Fruit fly (Drosophila melanogaster) whole organism, embryonic: ENCODE results near the gene Plzf.

ENCODE experiments used
- CG11398 ChIP-seq: fragments of 200-800 bp; sonication (Bioruptor generic); optimal IDR thresholded peaks from 2 replicates; lab custom pipeline; 2016; ENCODE audit warnings: missing biosample characterization, missing genetic modification characterization
- CG11504 ChIP-seq: fragments of 200-800 bp; sonication (Bioruptor generic); optimal IDR thresholded peaks from 3 replicates; lab custom pipeline; 2019; ENCODE audit warnings: missing biosample characterization, mild to moderate bottlenecking, missing genetic modification characterization, moderate library complexity
- CG12659 ChIP-seq: fragments of 200-800 bp; sonication (Bioruptor generic); optimal IDR thresholded peaks from 3 replicates; lab custom pipeline; 2017; ENCODE audit warnings: mild to moderate bottlenecking, missing biosample characterization, missing genetic modification reagents, missing genetic modification characterization
- CG13123 ChIP-seq: fragments of 200-800 bp; sonication (Bioruptor generic); optimal IDR thresholded peaks from 2 replicates; lab custom pipeline; 2016; ENCODE audit warnings: missing biosample characterization, missing genetic modification characterization
- CG13624 ChIP-seq: fragments of 200-800 bp; sonication (Bioruptor generic); optimal IDR thresholded peaks from 2 replicates; lab custom pipeline; 2016; ENCODE audit warnings: missing biosample characterization, missing genetic modification characterization
- CG15011 ChIP-seq: fragments of 200-800 bp; sonication (Bioruptor generic); optimal IDR thresholded peaks from 3 replicates; lab custom pipeline; 2018; ENCODE audit warnings: missing biosample characterization, mild to moderate bottlenecking, missing genetic modification characterization
- CG15269 ChIP-seq: fragments of 200-800 bp; sonication (Bioruptor generic); optimal IDR thresholded peaks from 2 replicates; lab custom pipeline; 2018; ENCODE audit warnings: missing biosample characterization, mild to moderate bottlenecking, missing genetic modification characterization, moderate library complexity
- CG18476 ChIP-seq: fragments of 200-800 bp; sonication (Bioruptor generic); optimal IDR thresholded peaks from 2 replicates; lab custom pipeline; 2016; ENCODE audit warnings: missing biosample characterization, mild to moderate bottlenecking, missing genetic modification characterization
- CG2202 ChIP-seq: fragments of 200-800 bp; sonication (Bioruptor generic); optimal IDR thresholded peaks from 2 replicates; lab custom pipeline; 2018; ENCODE audit warnings: missing biosample characterization, mild to moderate bottlenecking, missing genetic modification characterization
- CG34376 ChIP-seq: fragments of 200-800 bp; sonication (Bioruptor generic); optimal IDR thresholded peaks from 2 replicates; lab custom pipeline; 2018; ENCODE audit warnings: missing biosample characterization, mild to moderate bottlenecking, missing genetic modification characterization
- CG42726 ChIP-seq: fragments of 200-800 bp; sonication (Bioruptor generic); IDR thresholded peaks from 2 replicates; pipeline ENCODE4 v1.3.6; 2022; ENCODE audit warnings: missing biosample characterization, missing genetic modification characterization; ENCODE audit not compliant: partially characterized antibody
- CG6791 ChIP-seq: fragments of 200-800 bp; sonication (Bioruptor generic); IDR thresholded peaks from 3 replicates; pipeline ENCODE4 v1.3.6; 2022; ENCODE audit warnings: missing biosample characterization, missing genetic modification characterization; ENCODE audit not compliant: partially characterized antibody
- CG6813 ChIP-seq: fragments of 200-800 bp; sonication (Bioruptor generic); optimal IDR thresholded peaks from 2 replicates; lab custom pipeline; 2017; ENCODE audit warnings: missing biosample characterization, missing genetic modification characterization, mild to moderate bottlenecking, moderate library complexity, missing genetic modification reagents
- CG6854 ChIP-seq: fragments of 200-800 bp; sonication (Bioruptor generic); optimal IDR thresholded peaks from 3 replicates; lab custom pipeline; 2017; ENCODE audit warnings: missing biosample characterization, mild to moderate bottlenecking, missing genetic modification characterization
- CG8388 ChIP-seq: fragments of 200-800 bp; sonication (Bioruptor generic); optimal IDR thresholded peaks from 2 replicates; lab custom pipeline; 2019; ENCODE audit warnings: missing biosample characterization, mild to moderate bottlenecking, missing genetic modification characterization, moderate library complexity
- CG8478 ChIP-seq: fragments of >200 bp; optimal IDR thresholded peaks from 2 replicates; lab custom pipeline; 2018
- CG9609 ChIP-seq: fragments of 200-800 bp; sonication (Bioruptor generic); optimal IDR thresholded peaks from 3 replicates; lab custom pipeline; 2016; ENCODE audit warnings: missing biosample characterization, missing genetic modification characterization
- CoRest ChIP-seq: fragments of 200-800 bp; sonication (Bioruptor generic); optimal IDR thresholded peaks from 3 replicates; lab custom pipeline; 2018; ENCODE audit warnings: missing biosample characterization, mild to moderate bottlenecking, missing genetic modification characterization, moderate library complexity
- Dbx ChIP-seq: fragments of 200-800 bp; sonication (Bioruptor generic); IDR thresholded peaks from 3 replicates; pipeline ENCODE4 v1.3.6; 2022; ENCODE audit warnings: missing biosample characterization, missing genetic modification characterization
- HHEX ChIP-seq: fragments of 200-800 bp; sonication (Bioruptor generic); optimal IDR thresholded peaks from 3 replicates; lab custom pipeline; 2017; ENCODE audit warnings: missing biosample characterization, mild to moderate bottlenecking, missing genetic modification characterization, missing genetic modification reagents
- Max ChIP-seq: fragments of 200-800 bp; sonication (Bioruptor generic); optimal IDR thresholded peaks from 2 replicates; lab custom pipeline; 2016; ENCODE audit warnings: missing biosample characterization, mild to moderate bottlenecking, missing genetic modification characterization
- NC2β ChIP-seq: fragments of 200-800 bp; sonication (Bioruptor generic); optimal IDR thresholded peaks from 2 replicates; lab custom pipeline; 2016; ENCODE audit warnings: missing biosample characterization, missing genetic modification characterization
- Sry-δ ChIP-seq: fragments of 200-800 bp; sonication (Bioruptor generic); optimal IDR thresholded peaks from 2 replicates; lab custom pipeline; 2016; ENCODE audit warnings: missing biosample characterization, missing genetic modification characterization
- Ssrp ChIP-seq: fragments of 200-800 bp; sonication (Bioruptor generic); optimal IDR thresholded peaks from 2 replicates; lab custom pipeline; 2018; ENCODE audit warnings: missing biosample characterization, mild to moderate bottlenecking, missing genetic modification characterization, moderate library complexity
- al ChIP-seq: fragments of 200-800 bp; sonication (Bioruptor generic); IDR thresholded peaks from 2 replicates; pipeline ENCODE4 v1.3.6; 2022; ENCODE audit warnings: missing biosample characterization, missing genetic modification characterization
- ash1 ChIP-seq: fragments of 200-800 bp; sonication (Bioruptor generic); optimal IDR thresholded peaks from 2 replicates; lab custom pipeline; 2018; ENCODE audit warnings: missing biosample characterization, mild to moderate bottlenecking, missing genetic modification characterization
- bab2 ChIP-seq: fragments of 200-800 bp; sonication (Bioruptor generic); optimal IDR thresholded peaks from 2 replicates; lab custom pipeline; 2016; ENCODE audit warnings: missing biosample characterization, missing genetic modification characterization
- cas ChIP-seq: fragments of 200-800 bp; sonication (Bioruptor generic); IDR thresholded peaks from 2 replicates; pipeline ENCODE4 v1.3.6; 2022; ENCODE audit warnings: missing biosample characterization, missing genetic modification characterization
- cato ChIP-seq: fragments of 200-800 bp; sonication (Bioruptor generic); optimal IDR thresholded peaks from 2 replicates; lab custom pipeline; 2016; ENCODE audit warnings: missing biosample characterization, missing genetic modification characterization, borderline replicate concordance
- crp ChIP-seq, 2 experiments: fragments of 200-800 bp; sonication (Bioruptor generic); optimal IDR thresholded peaks; 2 replicates in 1 of 2; 3 replicates in 1 of 2; lab custom pipeline; 2017; ENCODE audit warnings: missing biosample characterization in 2 of 2, missing genetic modification characterization in 2 of 2, mild to moderate bottlenecking in 1 of 2, moderate library complexity in 1 of 2
- ftz-f1 ChIP-seq: fragments of 200-800 bp; sonication (Bioruptor generic); optimal IDR thresholded peaks from 2 replicates; lab custom pipeline; 2016; ENCODE audit warnings: missing biosample characterization, missing genetic modification characterization
- ham ChIP-seq: fragments of 200-800 bp; sonication (Bioruptor generic); IDR thresholded peaks from 2 replicates; pipeline ENCODE4 v1.3.6; 2022; ENCODE audit warnings: missing biosample characterization, missing genetic modification characterization
- jigr1 ChIP-seq: fragments of 200-800 bp; sonication (Bioruptor generic); IDR thresholded peaks from 3 replicates; pipeline ENCODE4 v1.3.6; 2022; ENCODE audit warnings: missing biosample characterization, missing genetic modification characterization
- luna ChIP-seq: fragments of 200-800 bp; sonication (Bioruptor generic); optimal IDR thresholded peaks from 2 replicates; lab custom pipeline; 2016; ENCODE audit warnings: missing biosample characterization, missing genetic modification characterization
- nerfin-1 ChIP-seq: fragments of 200-800 bp; sonication (Bioruptor generic); optimal IDR thresholded peaks from 3 replicates; lab custom pipeline; 2019; ENCODE audit warnings: missing biosample characterization, mild to moderate bottlenecking, missing genetic modification characterization, moderate library complexity
- nom ChIP-seq: fragments of 200-800 bp; sonication (Bioruptor generic); optimal IDR thresholded peaks from 2 replicates; lab custom pipeline; 2017; ENCODE audit warnings: missing biosample characterization, missing genetic modification characterization, mild to moderate bottlenecking, moderate library complexity, missing genetic modification reagents
- pita ChIP-seq: fragments of 200-800 bp; sonication (Bioruptor generic); optimal IDR thresholded peaks from 2 replicates; lab custom pipeline; 2017; ENCODE audit warnings: missing biosample characterization, mild to moderate bottlenecking, missing genetic modification characterization
- seq ChIP-seq: fragments of 200-800 bp; sonication (Bioruptor generic); IDR thresholded peaks from 2 replicates; pipeline ENCODE4 v1.3.6; 2022; ENCODE audit warnings: missing biosample characterization, missing genetic modification characterization
- sug ChIP-seq: fragments of 200-800 bp; optimal IDR thresholded peaks from 2 replicates; lab custom pipeline; 2019; ENCODE audit warnings: missing biosample characterization, mild to moderate bottlenecking, missing genetic modification characterization, moderate library complexity
- tap ChIP-seq: fragments of 200-800 bp; optimal IDR thresholded peaks from 3 replicates; lab custom pipeline; 2019; ENCODE audit warnings: missing biosample characterization, mild to moderate bottlenecking, missing genetic modification characterization, moderate library complexity
- tna ChIP-seq: fragments of 200-800 bp; sonication (Bioruptor generic); IDR thresholded peaks from 2 replicates; pipeline ENCODE4 v1.3.6; 2022; ENCODE audit warnings: missing biosample characterization, missing genetic modification characterization; ENCODE audit not compliant: partially characterized antibody
- trem ChIP-seq: fragments of 200-800 bp; optimal IDR thresholded peaks from 3 replicates; lab custom pipeline; 2019; ENCODE audit warnings: missing biosample characterization, mild to moderate bottlenecking, missing genetic modification characterization, moderate library complexity
- tup ChIP-seq: fragments of 200-800 bp; sonication (Bioruptor generic); optimal IDR thresholded peaks from 2 replicates; lab custom pipeline; 2016; ENCODE audit warnings: missing biosample characterization, mild to moderate bottlenecking, missing genetic modification characterization, moderate library complexity
- tx ChIP-seq: fragments of 200-800 bp; sonication (Bioruptor generic); optimal IDR thresholded peaks from 2 replicates; lab custom pipeline; 2016; ENCODE audit warnings: missing biosample characterization, missing genetic modification characterization
- wdn ChIP-seq: fragments of 200-800 bp; sonication (Bioruptor generic); IDR thresholded peaks from 2 replicates; pipeline ENCODE4 v1.3.6; 2022; ENCODE audit warnings: missing biosample characterization, missing genetic modification characterization
- zen ChIP-seq: fragments of 200-800 bp; sonication (Bioruptor generic); optimal IDR thresholded peaks from 3 replicates; lab custom pipeline; 2018; ENCODE audit warnings: missing biosample characterization, mild to moderate bottlenecking, missing genetic modification characterization, moderate library complexity
- zen2 ChIP-seq: fragments of 200-800 bp; sonication (Bioruptor generic); IDR thresholded peaks from 3 replicates; pipeline ENCODE4 v1.3.6; 2022; ENCODE audit warnings: missing biosample characterization, missing genetic modification characterization; ENCODE audit not compliant: partially characterized antibody
- zfh1 ChIP-seq: fragments of 200-800 bp; sonication (Bioruptor generic); IDR thresholded peaks from 3 replicates; pipeline ENCODE4 v1.3.6; 2022; ENCODE audit warnings: missing biosample characterization, missing genetic modification characterization

Plzf gene

DNA sequence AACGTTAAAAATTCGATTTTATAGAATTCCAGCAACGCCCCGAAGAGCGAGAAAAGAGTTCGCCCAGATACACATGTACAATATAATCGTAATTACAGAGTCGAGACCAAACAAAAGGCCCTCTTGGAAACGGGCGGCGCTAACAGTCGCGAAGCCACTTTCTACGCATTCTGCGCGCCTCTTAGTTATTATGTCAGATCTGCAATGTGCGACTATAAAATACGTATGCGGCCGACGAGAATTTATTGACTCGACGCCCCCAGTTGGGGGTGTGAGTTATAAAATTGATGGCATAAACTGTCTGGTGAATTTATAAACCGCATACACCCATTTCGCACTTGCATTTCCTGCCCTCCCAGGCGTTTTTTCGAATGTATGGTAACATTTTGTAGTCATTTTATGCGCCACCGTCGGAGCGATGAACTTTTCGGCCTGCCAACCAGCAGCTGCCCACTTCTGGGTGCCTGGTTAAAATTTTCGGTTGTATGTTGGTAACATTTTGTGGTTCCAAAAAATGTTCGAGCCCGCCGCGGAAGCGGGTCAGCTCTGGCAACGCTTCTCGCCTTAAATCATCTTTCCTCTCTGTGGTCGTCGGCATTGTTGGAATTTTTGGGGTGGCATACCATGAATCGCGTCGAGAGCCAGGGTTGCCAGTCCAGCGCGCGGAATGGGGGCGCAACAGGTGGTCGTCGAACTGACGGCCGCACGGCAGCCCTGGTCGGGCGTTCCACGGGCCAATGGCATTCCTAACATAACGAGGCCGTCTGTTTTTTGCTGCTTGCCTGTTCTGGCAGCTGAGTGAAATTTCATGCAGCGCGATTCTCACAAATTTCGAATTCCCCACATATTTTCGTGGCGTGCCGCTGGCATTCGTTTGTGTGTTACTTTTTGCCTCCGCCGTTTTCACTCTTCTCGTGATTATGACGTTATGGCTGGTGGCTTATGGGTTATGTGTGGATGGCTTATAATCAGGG lies 36.7 kb downstream of the Plzf start (continued):
- TF ChIP-seq sug (tag; lab: Kevin White, UChicago) (peak; percentile 100), CG34376 (GFP tag; lab: Kevin White, UChicago) (peak; percentile 82), crp (GFP tag; optimal IDR thresholded peaks at IDR 0.05; lab: Kevin White, UChicago) (peak in 1 of 2 experiments; percentile 52), Sry-δ (GFP tag; lab: Kevin White, UChicago) (peak; percentile 49), CG9609 (GFP tag; lab: Kevin White, UChicago) (peak; percentile 69), tx (peak; percentile 71), cato (no peak), HHEX (GFP tag; lab: Kevin White, UChicago) (peak; percentile 68), NC2β (GFP tag; lab: Kevin White, UChicago) (peak; percentile 70), Ssrp (tag; lab: Kevin White, UChicago) (no peak), tup (GFP tag; lab: Kevin White, UChicago) (peak; percentile 24), tna (GFP tag; lab: Robert Waterston, UW) (no peak), CG8478 (lab: Kevin White, UChicago) (no peak), nerfin-1 (tag; lab: Kevin White, UChicago) (peak; percentile 100), ash1 (peak; percentile 83), seq (GFP tag; lab: Robert Waterston, UW) (no peak), ham (GFP tag; lab: Robert Waterston, UW) (no peak), CG13624 (GFP tag; lab: Kevin White, UChicago) (peak; percentile 88), CG6854 (GFP tag; lab: Kevin White, UChicago) (peak; percentile 39), CG18476 (GFP tag; lab: Kevin White, UChicago) (no peak), CG6791 (GFP tag; lab: Robert Waterston, UW) (no peak), luna (no peak), trem (tag; lab: Kevin White, UChicago) (peak; percentile 50), CoRest (tag; lab: Kevin White, UChicago) (peak; percentile 58), pita (GFP tag; lab: Kevin White, UChicago) (no peak), Dbx (GFP tag; lab: Robert Waterston, UW) (no peak), Max (GFP tag; lab: Kevin White, UChicago) (peak; percentile 34), CG11504 (tag; lab: Kevin White, UChicago) (peak; percentile 80), CG15011 (peak; percentile 5), CG12659 (GFP tag; lab: Kevin White, UChicago) (peak; percentile 74), bab2 (peak; percentile 62), zfh1 (GFP tag; lab: Robert Waterston, UW) (no peak), al (GFP tag; lab: Robert Waterston, UW) (no peak), CG42726 (no peak), nom (peak; percentile 88), zen (tag; lab: Kevin White, UChicago) (peak; percentile 31), ftz-f1 (GFP tag; lab: Kevin White, UChicago) (peak; percentile 99), wdn (GFP tag; lab: Robert Waterston, UW) (no peak), CG2202 (tag; lab: Kevin White, UChicago) (peak; percentile 24), cas (no peak), CG11398 (peak; percentile 57), jigr1 (GFP tag; lab: Robert Waterston, UW) (no peak), CG13123 (GFP tag; lab: Kevin White, UChicago) (no peak), CG8388 (GFP tag; lab: Kevin White, UChicago) (peak; percentile 29), tap (tag; lab: Kevin White, UChicago) (peak; percentile 51), zen2 (GFP tag; lab: Robert Waterston, UW) (no peak), CG15269 (tag; lab: Kevin White, UChicago) (peak; percentile 62), CG6813 (GFP tag; lab: Kevin White, UChicago) (peak; percentile 85)
